Worm (Caenorhabditis elegans): ENCODE measurements around the gene par-2.

Gene par-2

DNA sequence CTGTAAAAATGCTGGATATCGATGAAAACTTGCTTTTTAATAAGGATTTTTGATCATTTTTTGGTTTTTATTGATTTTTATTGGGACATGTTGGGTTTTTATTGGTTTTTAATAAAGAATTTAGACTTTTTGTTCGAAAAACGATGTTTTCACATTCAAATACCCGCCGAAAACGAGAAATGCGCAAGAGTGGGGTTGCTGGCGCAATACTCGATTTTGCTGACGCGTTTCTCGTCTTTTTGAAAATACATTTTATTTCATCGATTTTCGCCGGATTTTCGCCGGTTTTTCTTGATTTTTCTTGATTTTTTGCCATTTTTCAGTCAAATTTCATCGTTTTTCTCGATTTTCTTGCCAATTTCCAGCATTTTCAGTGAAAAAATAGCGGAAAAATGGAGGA lies 61.6 kb downstream of the par-2 start, which contains the start of gene smr-1 (continued):
- TF ChIP-seq zfp-3 (GFP tag; conservative IDR thresholded peaks at IDR 0.05) (peak; percentile 81), lim-7 (GFP tag; IDR thresholded peaks at IDR 0.05) (no peak), pqm-1 (tag; optimal IDR thresholded peaks at IDR 0.05) (no peak), lir-3 (tag; optimal IDR thresholded peaks at IDR 0.05) (no peak), zfp-2 (tag; optimal IDR thresholded peaks at IDR 0.05) (no peak), lin-1 (GFP tag; IDR thresholded peaks at IDR 0.05) (no peak), nhr-28 (tag; optimal IDR thresholded peaks at IDR 0.05) (peak; percentile 52), mdt-29 (GFP tag; IDR thresholded peaks at IDR 0.05) (no peak), hlh-11 (tag; optimal IDR thresholded peaks at IDR 0.05) (peak; percentile 58), set-16 (GFP tag; IDR thresholded peaks at IDR 0.05) (no peak), F26F4.8 (GFP tag; conservative IDR thresholded peaks at IDR 0.05) (no peak), ceh-32 (tag; optimal IDR thresholded peaks at IDR 0.05; ENCODE audit: poor library complexity) (no peak), lin-15B (tag; optimal IDR thresholded peaks at IDR 0.05) (no peak), aha-1 (tag) (no peak), ztf-11 (tag; optimal IDR thresholded peaks at IDR 0.05) (no peak), gei-8 (GFP tag; optimal IDR thresholded peaks at IDR 0.05) (no peak), ztf-7 (tag; optimal IDR thresholded peaks at IDR 0.05) (peak; percentile 45), nhr-10 (tag; optimal IDR thresholded peaks at IDR 0.05) (no peak), nhr-77 (tag; optimal IDR thresholded peaks at IDR 0.05) (peak; percentile 33), nhr-111 (GFP tag; optimal IDR thresholded peaks at IDR 0.05) (no peak), ctbp-1 (GFP tag; IDR thresholded peaks at IDR 0.05) (peak; percentile 72), spr-3 (GFP tag; optimal IDR thresholded peaks at IDR 0.05) (peak; percentile 72), unc-130 (GFP tag; optimal IDR thresholded peaks at IDR 0.05) (peak; percentile 14), T26A8.4 (GFP tag; IDR thresholded peaks at IDR 0.05) (peak; percentile 90), pha-4 (GFP tag; IDR thresholded peaks at IDR 0.05) (0 out of 2 replicates have a peak, but pooled peaks have one; percentile 46), pha-4 (tag; optimal IDR thresholded peaks at IDR 0.05) (peak; percentile 37), spr-1 (tag; optimal IDR thresholded peaks at IDR 0.05) (peak; percentile 70), daf-8 (GFP tag; IDR thresholded peaks at IDR 0.05) (no peak), F49E8.2 (tag; optimal IDR thresholded peaks at IDR 0.05; ENCODE audit: borderline replicate concordance) (peak; percentile 64), php-3 (GFP tag; IDR thresholded peaks at IDR 0.05) (peak; percentile 66), ceh-62 (tag; optimal IDR thresholded peaks at IDR 0.05) (no peak), snpc-1.2 (GFP tag; IDR thresholded peaks at IDR 0.05) (no peak), mxl-3 (GFP tag; optimal IDR thresholded peaks at IDR 0.05) (no peak), tag-97 (GFP tag; IDR thresholded peaks at IDR 0.05) (no peak), jun-1 (tag; optimal IDR thresholded peaks at IDR 0.05) (no peak), fkh-10 (GFP tag; optimal IDR thresholded peaks at IDR 0.05) (peak; percentile 35), mxl-2 (GFP tag; conservative IDR thresholded peaks at IDR 0.05) (no peak), mdl-1 (tag; optimal IDR thresholded peaks at IDR 0.05) (no peak), dve-1 (tag; optimal IDR thresholded peaks at IDR 0.05; ENCODE audit: insufficient read depth) (peak; percentile 71), unc-62 (GFP tag; optimal IDR thresholded peaks at IDR 0.05 in 1 of 2) (peak in 1 of 2 experiments; percentile 81), unc-62 (tag; optimal IDR thresholded peaks at IDR 0.05) (no peak), vab-7 (GFP tag; IDR thresholded peaks at IDR 0.05) (peak; percentile 30; the same call in 1 of the 2 replicates), mes-2 (tag; optimal IDR thresholded peaks at IDR 0.05; ENCODE audit: poor library complexity, severe bottlenecking) (peak; percentile 91), daf-19 (GFP tag; conservative IDR thresholded peaks at IDR 0.05) (no peak), arid-1 (GFP tag; conservative IDR thresholded peaks at IDR 0.05) (peak; percentile 76), ceh-44 (GFP tag; IDR thresholded peaks at IDR 0.05) (no peak), nhr-102 (tag; optimal IDR thresholded peaks at IDR 0.05) (peak; percentile 87), daf-16 (GFP tag; optimal IDR thresholded peaks at IDR 0.05) (peak in 1 of 2 experiments; percentile 34), daf-16 (tag; optimal IDR thresholded peaks at IDR 0.05) (no peak), dpl-1 (GFP tag; optimal IDR thresholded peaks at IDR 0.05) (peak; percentile 97), tra-1 (GFP tag; IDR thresholded peaks at IDR 0.05) (no peak), dmd-9 (GFP tag; IDR thresholded peaks at IDR 0.05) (no peak)
